Worm (Caenorhabditis elegans) whole organism, early embryonic: ENCODE data around the gene ZK105.6.
"Not testable (repeated sequence)": the region's sequence is repeated elsewhere in the genome, so short reads cannot be mapped to it uniquely, and the experiment has no call there.

Experiments
- ama-1 ChIP-seq: fragments of 150-350 bp; optimal IDR thresholded peaks from 2 replicates; lab custom pipeline; 2014
- ceh-36 ChIP-seq: sonication (generic microtip); optimal IDR thresholded peaks from 2 replicates; lab custom pipeline; 2016; ENCODE audit warnings: missing genetic modification characterization, inconsistent platforms, missing compliant biosample characterization
- hnd-1 ChIP-seq: sonication (generic microtip); optimal IDR thresholded peaks from 2 replicates; lab custom pipeline; 2016; ENCODE audit warnings: missing genetic modification characterization, missing compliant biosample characterization
- tbx-37 ChIP-seq: fragments of 200-800 bp; sonication (Bioruptor generic); conservative IDR thresholded peaks from 2 replicates; pipeline ENCODE4 v1.3.6; 2022; ENCODE audit warnings: missing genetic modification reagents, missing genetic modification characterization, missing compliant biosample characterization
- tra-4 ChIP-seq: sonication (generic microtip); optimal IDR thresholded peaks from 2 replicates; lab custom pipeline; 2017; ENCODE audit warnings: missing genetic modification characterization, missing compliant biosample characterization

ce11 chrV:7703536-7703935, 20.3 kb downstream of the ZK105.6 start, which contains the start of gene srsx-40:
- TF ChIP-seq ceh-36 (tag; lab: Kevin White, UChicago); tra-4 (tag; lab: Kevin White, UChicago); tbx-37; hnd-1 (tag; lab: Kevin White, UChicago); ama-1: not testable (repeated sequence)
